Worm (Caenorhabditis elegans): ENCODE data around the gene npr-6.

ce11 chrX:10306923-10307322 lies 21.4 kb upstream of the npr-6 start:
- no peak for TF ChIP-seq nhr-11 (tag; optimal IDR thresholded peaks at IDR 0.05)
- TF ChIP-seq nhr-237 (tag; optimal IDR thresholded peaks at IDR 0.05): no peak
- no peak for TF ChIP-seq ceh-82 (tag; optimal IDR thresholded peaks at IDR 0.05)
- no peak for TF ChIP-seq nhr-28 (tag; optimal IDR thresholded peaks at IDR 0.05)
- TF ChIP-seq nhr-77 (tag; optimal IDR thresholded peaks at IDR 0.05): no peak
- no peak for TF ChIP-seq ama-1 (optimal IDR thresholded peaks at IDR 0.05)
- TF ChIP-seq snpc-4 (tag; optimal IDR thresholded peaks at IDR 0.05): no peak
- no peak for TF ChIP-seq nhr-12 (tag; optimal IDR thresholded peaks at IDR 0.05)
- peak; percentile 65 for TF ChIP-seq nhr-25 (tag; optimal IDR thresholded peaks at IDR 0.05)
- no peak for TF ChIP-seq sea-2 (GFP tag; optimal IDR thresholded peaks at IDR 0.05)
- no peak for TF ChIP-seq ztf-4 (tag; optimal IDR thresholded peaks at IDR 0.05)
- no peak for TF ChIP-seq mdl-1 (tag; optimal IDR thresholded peaks at IDR 0.05)
